Worm (Caenorhabditis elegans) whole organism, L3 larva: ENCODE measurements around the gene C48D1.1.

Experiments used
- ZK546.5 ChIP-seq: sonication (generic microtip); optimal IDR thresholded peaks from 2 replicates; lab custom pipeline; 2017; ENCODE audit warnings: missing biosample characterization, missing genetic modification characterization
- ama-1 ChIP-seq: fragments of 150-350 bp; optimal IDR thresholded peaks from 2 replicates; lab custom pipeline; 2018
- ceh-82 ChIP-seq: fragments of 150-350 bp; optimal IDR thresholded peaks from 2 replicates; lab custom pipeline; 2014; ENCODE audit warnings: missing biosample characterization, missing genetic modification characterization
- elt-1 ChIP-seq: fragments of 150-350 bp; optimal IDR thresholded peaks from 2 replicates; lab custom pipeline; 2014; ENCODE audit warnings: missing biosample characterization, missing genetic modification characterization
- fos-1 ChIP-seq: fragments of 150-350 bp; optimal IDR thresholded peaks from 2 replicates; lab custom pipeline; 2014; ENCODE audit warnings: missing biosample characterization, missing genetic modification characterization
- lin-15B ChIP-seq: fragments of 150-350 bp; optimal IDR thresholded peaks from 2 replicates; lab custom pipeline; 2014; ENCODE audit warnings: missing biosample characterization, missing genetic modification characterization
- lin-39 ChIP-seq: fragments of 150-350 bp; optimal IDR thresholded peaks from 2 replicates; lab custom pipeline; 2018; ENCODE audit warnings: missing biosample characterization, missing genetic modification reagents, missing genetic modification characterization
- nhr-11 ChIP-seq: fragments of 150-350 bp; optimal IDR thresholded peaks from 2 replicates; lab custom pipeline; 2014; ENCODE audit warnings: missing biosample characterization, missing genetic modification characterization
- nhr-237 ChIP-seq: fragments of 150-350 bp; optimal IDR thresholded peaks from 2 replicates; lab custom pipeline; 2014; ENCODE audit warnings: missing biosample characterization, missing genetic modification characterization
- nhr-77 ChIP-seq: fragments of 150-350 bp; optimal IDR thresholded peaks from 2 replicates; lab custom pipeline; 2014; ENCODE audit warnings: missing biosample characterization, missing genetic modification characterization
- unc-62 ChIP-seq: fragments of 150-350 bp; sonication (generic microtip); optimal IDR thresholded peaks from 4 replicates; lab custom pipeline; 2014; ENCODE audit warnings: missing biosample characterization, missing genetic modification reagents, missing genetic modification characterization

DNA sequence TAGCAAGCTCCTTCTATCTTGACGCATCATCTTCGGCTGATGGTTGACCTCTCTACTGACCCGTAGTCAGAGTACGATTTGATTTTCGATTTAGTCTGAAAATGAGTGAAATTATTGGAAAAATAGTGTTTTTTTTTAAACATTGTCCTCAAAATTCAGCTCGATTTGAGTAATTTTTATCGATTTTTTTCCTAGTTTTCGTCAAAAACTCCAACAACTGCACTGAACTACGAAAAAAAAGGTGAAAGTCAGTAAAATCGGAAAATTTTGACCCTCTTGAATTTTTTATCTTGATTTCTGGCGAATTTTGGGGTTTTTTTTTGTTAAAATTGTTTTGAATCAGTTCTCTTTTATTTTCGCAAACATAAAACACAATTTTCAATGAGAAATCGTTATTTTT is 6.9 kb upstream of the C48D1.1 start, which contains the start of gene ced-3:
- TF ChIP-seq ama-1 (lab: Kevin White, UChicago) = no peak
- no peak for TF ChIP-seq nhr-77 (tag; lab: Kevin White, UChicago)
- TF ChIP-seq lin-39 (tag; lab: Kevin White, UChicago) = no peak
- no peak for TF ChIP-seq fos-1
- TF ChIP-seq nhr-237 (tag; lab: Kevin White, UChicago) = no peak
- TF ChIP-seq elt-1 (tag; lab: Kevin White, UChicago) = no peak
- no peak for TF ChIP-seq ceh-82 (tag; lab: Kevin White, UChicago)
- TF ChIP-seq ZK546.5 (tag; lab: Kevin White, UChicago) = no peak
- no peak for TF ChIP-seq unc-62 (GFP tag; lab: Kevin White, UChicago)
- no peak for TF ChIP-seq lin-15B (tag; lab: Kevin White, UChicago)
- no peak for TF ChIP-seq nhr-11 (tag; lab: Kevin White, UChicago)
